Worm (Caenorhabditis elegans) whole organism, L4/young adult: Measurements from ENCODE around the gene F37C12.18.

Experiments
- W03F9.2 ChIP-seq: fragments of 150-350 bp; optimal IDR thresholded peaks from 2 replicates; lab custom pipeline; 2014; ENCODE audit warnings: missing biosample characterization, missing genetic modification characterization
- dao-5 ChIP-seq: sonication (generic microtip); optimal IDR thresholded peaks from 2 replicates; lab custom pipeline; 2016; ENCODE audit warnings: missing genotype, missing genetic modification characterization, moderate library complexity, missing compliant biosample characterization
- him-1 ChIP-seq: sonication (generic microtip); optimal IDR thresholded peaks from 2 replicates; lab custom pipeline; 2016; ENCODE audit warnings: missing genotype, missing genetic modification reagents, missing genetic modification characterization, missing compliant biosample characterization

- no peak for TF ChIP-seq him-1 (tag; lab: Kevin White, UChicago)
- TF ChIP-seq W03F9.2 = no peak
- TF ChIP-seq dao-5 (tag; lab: Kevin White, UChicago) = no peak
Measured at ce11 chrIII:7178497-7178896, 16.7 kb downstream of the F37C12.18 start.
